Fruit fly (Drosophila melanogaster) whole organism: Measurements from ENCODE around the gene Bili.

Experiments used
- CG8478 ChIP-seq: fragments of >200 bp; optimal IDR thresholded peaks from 2 replicates; lab custom pipeline; 2018; ENCODE audit warnings: inconsistent platforms
- Dll ChIP-seq: fragments of >200 bp; optimal IDR thresholded peaks from 2 replicates; lab custom pipeline; 2017
- EcR ChIP-seq, 2 experiments: fragments of >200 bp; optimal IDR thresholded peaks; 2 replicates each; lab custom pipeline; 2017; ENCODE audit warnings: missing biosample characterization in 2 of 2, missing genetic modification characterization in 2 of 2, missing genetic modification reagents in 2 of 2
- pan ChIP-seq: fragments of >200 bp; optimal IDR thresholded peaks from 2 replicates; lab custom pipeline; 2017
- psq ChIP-seq: fragments of >200 bp; optimal IDR thresholded peaks from 2 replicates; lab custom pipeline; 2017
- usp ChIP-seq: fragments of >200 bp; optimal IDR thresholded peaks from 2 replicates; lab custom pipeline; 2017; ENCODE audit warnings: missing biosample characterization, missing genetic modification characterization, mixed read lengths

dm6 chr3R:25112466-25112939, 18.6 kb upstream of the Bili start, which contains the start of gene Nepl16:
- TF ChIP-seq Dll (lab: Kevin White, UChicago) (no peak), usp (GFP tag; lab: Kevin White, UChicago) (no peak), psq (lab: Kevin White, UChicago) (no peak), CG8478 (lab: Kevin White, UChicago) (no peak), pan (no peak), EcR (GFP tag; optimal IDR thresholded peaks at IDR 0.05; lab: Kevin White, UChicago) (no peak)
